Worm (Caenorhabditis elegans) whole organism, L3 larva: ENCODE data around the gene meg-4.

Experiments
- R02D3.7 ChIP-seq: fragments of 150-350 bp; optimal IDR thresholded peaks from 2 replicates; lab custom pipeline; 2014; ENCODE audit warnings: missing biosample characterization, missing genetic modification characterization
- ZK546.5 ChIP-seq: sonication (generic microtip); optimal IDR thresholded peaks from 2 replicates; lab custom pipeline; 2017; ENCODE audit warnings: missing biosample characterization, missing genetic modification characterization
- aly-2 ChIP-seq: fragments of 150-350 bp; optimal IDR thresholded peaks from 2 replicates; lab custom pipeline; 2014; ENCODE audit warnings: missing biosample characterization, missing genetic modification characterization
- ama-1 ChIP-seq: fragments of 150-350 bp; optimal IDR thresholded peaks from 2 replicates; lab custom pipeline; 2018
- ceh-16 ChIP-seq: sonication (generic microtip); optimal IDR thresholded peaks from 2 replicates; lab custom pipeline; 2017; ENCODE audit warnings: missing biosample characterization, missing genetic modification characterization
- ceh-28 ChIP-seq: fragments of 150-350 bp; optimal IDR thresholded peaks from 2 replicates; lab custom pipeline; 2014; ENCODE audit warnings: missing biosample characterization, missing genetic modification reagents, missing genetic modification characterization
- ceh-9 ChIP-seq: sonication (generic microtip); optimal IDR thresholded peaks from 2 replicates; lab custom pipeline; 2018; ENCODE audit warnings: missing biosample characterization, missing genetic modification characterization
- daf-12 ChIP-seq: fragments of 150-350 bp; optimal IDR thresholded peaks from 2 replicates; lab custom pipeline; 2014; ENCODE audit warnings: missing biosample characterization, missing genetic modification reagents, missing genetic modification characterization
- egl-27 ChIP-seq: sonication (generic microtip); optimal IDR thresholded peaks from 4 replicates; lab custom pipeline; 2017; ENCODE audit warnings: missing biosample characterization, missing genetic modification reagents, missing genetic modification characterization
- egl-5 ChIP-seq: fragments of 150-350 bp; optimal IDR thresholded peaks from 2 replicates; lab custom pipeline; 2017; ENCODE audit warnings: missing biosample characterization, missing genetic modification reagents, missing genetic modification characterization, inconsistent platforms
- elt-2 ChIP-seq: sonication (generic microtip); optimal IDR thresholded peaks from 2 replicates; lab custom pipeline; 2016; ENCODE audit warnings: missing genetic modification reagents, mild to moderate bottlenecking, missing genetic modification characterization, missing compliant biosample characterization
- elt-3 ChIP-seq, 3 experiments: fragments of 150-350 bp in 1 of 3; sonication (generic microtip) in 2 of 3; optimal IDR thresholded peaks; 2 replicates in 2 of 3; 4 replicates in 1 of 3; lab custom pipeline; 2014 to 2017; ENCODE audit warnings: missing biosample characterization in 3 of 3, missing genetic modification characterization in 3 of 3
- eor-1 ChIP-seq, 2 experiments: fragments of 150-350 bp; optimal IDR thresholded peaks; 2 replicates each; lab custom pipeline; 2014 to 2018; ENCODE audit warnings: missing biosample characterization in 2 of 2, missing genetic modification characterization in 2 of 2
- fkh-2 ChIP-seq: fragments of 150-350 bp; optimal IDR thresholded peaks from 2 replicates; lab custom pipeline; 2014; ENCODE audit warnings: missing biosample characterization, missing genetic modification reagents, missing genetic modification characterization
- fos-1 ChIP-seq: fragments of 150-350 bp; optimal IDR thresholded peaks from 2 replicates; lab custom pipeline; 2014; ENCODE audit warnings: missing biosample characterization, missing genetic modification characterization
- jun-1 ChIP-seq: fragments of 150-350 bp; optimal IDR thresholded peaks from 2 replicates; lab custom pipeline; 2014; ENCODE audit warnings: missing biosample characterization, missing genetic modification reagents, missing genetic modification characterization
- lin-15B ChIP-seq: fragments of 150-350 bp; optimal IDR thresholded peaks from 2 replicates; lab custom pipeline; 2014; ENCODE audit warnings: missing biosample characterization, missing genetic modification characterization
- lin-39 ChIP-seq: fragments of 150-350 bp; optimal IDR thresholded peaks from 2 replicates; lab custom pipeline; 2018; ENCODE audit warnings: missing biosample characterization, missing genetic modification reagents, missing genetic modification characterization
- lsy-12 ChIP-seq: sonication (generic microtip); optimal IDR thresholded peaks from 2 replicates; lab custom pipeline; 2016; ENCODE audit warnings: mild to moderate bottlenecking, missing genetic modification characterization, missing compliant biosample characterization
- mdl-1 ChIP-seq: fragments of 150-350 bp; optimal IDR thresholded peaks from 2 replicates; lab custom pipeline; 2014; ENCODE audit warnings: missing biosample characterization, missing genetic modification characterization
- mml-1 ChIP-seq: fragments of 150-350 bp; sonication (generic microtip); optimal IDR thresholded peaks from 3 replicates; lab custom pipeline; 2014; ENCODE audit warnings: missing biosample characterization, missing genetic modification characterization
- nfya-1 ChIP-seq: sonication (generic microtip); optimal IDR thresholded peaks from 2 replicates; lab custom pipeline; 2017; ENCODE audit warnings: missing genetic modification characterization, mild to moderate bottlenecking, missing compliant biosample characterization, antibody characterized with exemption, moderate library complexity; ENCODE audit not compliant: insufficient read depth
- nhr-23 ChIP-seq: fragments of 150-350 bp; optimal IDR thresholded peaks from 2 replicates; lab custom pipeline; 2014; ENCODE audit warnings: missing biosample characterization, missing genetic modification reagents, missing genetic modification characterization
- nhr-25 ChIP-seq: sonication (generic microtip); optimal IDR thresholded peaks from 2 replicates; lab custom pipeline; 2017; ENCODE audit warnings: missing biosample characterization, missing genetic modification characterization
- nhr-67 ChIP-seq: fragments of 150-350 bp; optimal IDR thresholded peaks from 2 replicates; lab custom pipeline; 2014; ENCODE audit warnings: missing biosample characterization, missing genetic modification characterization
- pha-4 ChIP-seq: fragments of 150-350 bp; optimal IDR thresholded peaks from 2 replicates; lab custom pipeline; 2014; ENCODE audit warnings: missing biosample characterization, missing genetic modification reagents, missing genetic modification characterization
- pqm-1 ChIP-seq: fragments of 150-350 bp; optimal IDR thresholded peaks from 2 replicates; lab custom pipeline; 2017; ENCODE audit warnings: missing biosample characterization, missing genetic modification characterization, inconsistent platforms
- skn-1 ChIP-seq: fragments of 150-350 bp; optimal IDR thresholded peaks from 2 replicates; lab custom pipeline; 2014; ENCODE audit warnings: missing biosample characterization, missing genetic modification characterization
- snpc-4 ChIP-seq: fragments of 150-350 bp; optimal IDR thresholded peaks from 2 replicates; lab custom pipeline; 2014; ENCODE audit warnings: missing biosample characterization, missing genetic modification characterization
- tbx-2 ChIP-seq: sonication (generic microtip); optimal IDR thresholded peaks from 2 replicates; lab custom pipeline; 2016; ENCODE audit warnings: mild to moderate bottlenecking, missing genetic modification characterization, missing compliant biosample characterization
- unc-39 ChIP-seq: sonication (generic microtip); optimal IDR thresholded peaks from 4 replicates; lab custom pipeline; 2017; ENCODE audit warnings: missing biosample characterization, missing genetic modification characterization
- unc-62 ChIP-seq: fragments of 150-350 bp; sonication (generic microtip); optimal IDR thresholded peaks from 4 replicates; lab custom pipeline; 2014; ENCODE audit warnings: missing biosample characterization, missing genetic modification reagents, missing genetic modification characterization
- zag-1 ChIP-seq: fragments of 150-350 bp; optimal IDR thresholded peaks from 2 replicates; lab custom pipeline; 2014; ENCODE audit warnings: missing biosample characterization, missing genetic modification characterization
- ztf-11 ChIP-seq: fragments of 150-350 bp; optimal IDR thresholded peaks from 2 replicates; lab custom pipeline; 2014; ENCODE audit warnings: missing biosample characterization, missing genetic modification characterization

meg-4 gene

ce11 chrX:1682558-1682957 lies at the start of gene meg-4:
Gene meg-4 (plus strand): TSS chrX:1682954.
- TF ChIP-seq nhr-67 (tag; lab: Kevin White, UChicago) (no peak), fkh-2 (tag; lab: Kevin White, UChicago) (no peak), daf-12 (tag; lab: Kevin White, UChicago) (no peak), egl-5 (tag; lab: Kevin White, UChicago) (no peak), zag-1 (tag; lab: Kevin White, UChicago) (no peak)

ce11 chrX:1643442-1644096 lies 39.2 kb upstream of the meg-4 start:
- TF ChIP-seq aly-2 (tag; lab: Kevin White, UChicago) (no peak), egl-5 (tag; lab: Kevin White, UChicago) (no peak), ama-1 (lab: Kevin White, UChicago) (no peak), ceh-9 (tag; lab: Kevin White, UChicago) (no peak), elt-3 (tag; optimal IDR thresholded peaks at IDR 0.05; lab: Kevin White, UChicago) (no peak), nhr-67 (tag; lab: Kevin White, UChicago) (no peak), ceh-28 (tag; lab: Kevin White, UChicago) (no peak), ztf-11 (tag; lab: Kevin White, UChicago) (no peak), ZK546.5 (no peak), mdl-1 (no peak), mml-1 (tag; lab: Kevin White, UChicago) (no peak), nhr-25 (no peak), jun-1 (no peak)

ce11 chrX:1651668-1652067 lies 31.1 kb upstream of the meg-4 start, which contains the start of gene ZK380.4:
Gene ZK380.4 (minus strand): TSS chrX:1651994.
- no peak for TF ChIP-seq pha-4
- TF ChIP-seq skn-1 (tag; lab: Kevin White, UChicago), result no peak
- TF ChIP-seq eor-1 (tag; optimal IDR thresholded peaks at IDR 0.05; lab: Kevin White, UChicago), result no peak
- no peak for TF ChIP-seq pqm-1 (tag; lab: Kevin White, UChicago)
- no peak for TF ChIP-seq ama-1 (lab: Kevin White, UChicago)
- TF ChIP-seq egl-5 (tag; lab: Kevin White, UChicago), result no peak
- no peak for TF ChIP-seq nfya-1 (tag; lab: Kevin White, UChicago)
- TF ChIP-seq mml-1 (tag; lab: Kevin White, UChicago), result no peak
- TF ChIP-seq lin-39 (tag; lab: Kevin White, UChicago), result no peak
- TF ChIP-seq nhr-67 (tag; lab: Kevin White, UChicago), result no peak
- TF ChIP-seq nhr-23 (tag; lab: Kevin White, UChicago), result no peak
- no peak for TF ChIP-seq lsy-12 (tag; lab: Kevin White, UChicago)
- TF ChIP-seq zag-1 (tag; lab: Kevin White, UChicago), result no peak
- TF ChIP-seq lin-15B (tag; lab: Kevin White, UChicago), result no peak

ce11 chrX:1654146-1654545 lies 28.6 kb upstream of the meg-4 start, which contains the start of gene ZK380.6:
Gene ZK380.6 (plus strand): TSS chrX:1654446.
- TF ChIP-seq nhr-25 (no peak), fos-1 (tag; lab: Kevin White, UChicago) (no peak), R02D3.7 (tag; lab: Kevin White, UChicago) (no peak), unc-62 (GFP tag; lab: Kevin White, UChicago) (no peak), egl-5 (tag; lab: Kevin White, UChicago) (no peak), pha-4 (no peak), nhr-23 (tag; lab: Kevin White, UChicago) (no peak), ama-1 (lab: Kevin White, UChicago) (no peak), egl-27 (no peak), mdl-1 (no peak), elt-2 (no peak), zag-1 (tag; lab: Kevin White, UChicago) (no peak), aly-2 (tag; lab: Kevin White, UChicago) (no peak), unc-39 (no peak), nhr-67 (tag; lab: Kevin White, UChicago) (no peak), tbx-2 (tag; lab: Kevin White, UChicago) (no peak), pqm-1 (tag; lab: Kevin White, UChicago) (no peak), ceh-16 (tag; lab: Kevin White, UChicago) (no peak), snpc-4 (tag; lab: Kevin White, UChicago) (no peak)
